Worm (Caenorhabditis elegans) whole organism, early embryonic: ENCODE measurements around the gene eef-1A.2.

Experiments
- B0310.2 ChIP-seq: sonication (generic microtip); optimal IDR thresholded peaks from 2 replicates; lab custom pipeline; 2016; ENCODE audit warnings: mild to moderate bottlenecking, missing genetic modification characterization, missing compliant biosample characterization
- ama-1 ChIP-seq: fragments of 150-350 bp; optimal IDR thresholded peaks from 2 replicates; lab custom pipeline; 2014
- ceh-13 ChIP-seq: fragments of 200-800 bp; sonication (Bioruptor generic); optimal IDR thresholded peaks from 2 replicates; lab custom pipeline; 2018; ENCODE audit warnings: mild to moderate bottlenecking, missing genetic modification characterization, missing compliant biosample characterization
- hnd-1 ChIP-seq: sonication (generic microtip); optimal IDR thresholded peaks from 2 replicates; lab custom pipeline; 2016; ENCODE audit warnings: missing genetic modification characterization, missing compliant biosample characterization
- sea-1 ChIP-seq: fragments of 200-800 bp; sonication (Bioruptor generic); conservative IDR thresholded peaks from 2 replicates; pipeline ENCODE4 v1.3.6; 2022; ENCODE audit warnings: missing genetic modification characterization, missing compliant biosample characterization

DNA sequence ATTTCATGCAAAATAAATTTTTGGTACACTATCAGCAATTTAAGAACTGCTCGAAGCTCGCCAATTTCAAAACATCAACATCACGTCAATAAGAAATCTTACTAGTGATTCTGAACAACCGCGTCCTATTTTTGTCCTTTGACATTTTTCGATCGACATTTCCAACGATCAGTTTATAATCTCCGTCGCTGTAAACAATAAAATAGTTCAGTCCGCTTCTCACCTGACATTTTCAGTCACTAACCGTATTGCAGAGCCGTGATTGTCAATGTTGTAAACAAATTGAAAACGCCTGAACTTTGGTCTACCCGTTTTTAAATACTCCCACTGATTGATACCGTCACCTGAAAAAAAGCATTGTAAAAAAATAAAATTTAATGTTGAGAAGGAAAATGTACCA, 4.5 kb downstream of the eef-1A.2 start:
- no peak for TF ChIP-seq B0310.2 (tag; lab: Kevin White, UChicago)
- TF ChIP-seq ama-1 (lab: Kevin White, UChicago) = no peak
- no peak for TF ChIP-seq sea-1 (GFP tag; lab: Robert Waterston, UW)
- no peak for TF ChIP-seq hnd-1 (tag; lab: Kevin White, UChicago)
- TF ChIP-seq ceh-13 (GFP tag; lab: Kevin White, UChicago) = no peak
